Fruit fly (Drosophila melanogaster) whole organism, embryonic: ENCODE data around the gene CG33947.

ENCODE experiments used
- ATbp ChIP-seq: fragments of 200-800 bp; sonication (Bioruptor generic); optimal IDR thresholded peaks from 2 replicates; lab custom pipeline; 2017; ENCODE audit warnings: missing biosample characterization, mild to moderate bottlenecking, missing genetic modification characterization, missing genetic modification reagents
- CG10979 ChIP-seq: fragments of 200-800 bp; sonication (Bioruptor generic); optimal IDR thresholded peaks from 2 replicates; lab custom pipeline; 2018; ENCODE audit warnings: missing biosample characterization, mild to moderate bottlenecking, missing genetic modification characterization, moderate library complexity
- CG1233 ChIP-seq: fragments of 200-800 bp; sonication (Bioruptor generic); optimal IDR thresholded peaks from 4 replicates; lab custom pipeline; 2018; ENCODE audit warnings: missing biosample characterization, mild to moderate bottlenecking, missing genetic modification characterization
- CG15696 ChIP-seq: fragments of 200-800 bp; sonication (Bioruptor generic); optimal IDR thresholded peaks from 2 replicates; lab custom pipeline; 2019; ENCODE audit warnings: missing biosample characterization, mild to moderate bottlenecking, missing genetic modification characterization, moderate library complexity
- CG17359 ChIP-seq: fragments of 200-800 bp; sonication (Bioruptor generic); optimal IDR thresholded peaks from 3 replicates; lab custom pipeline; 2018; ENCODE audit warnings: missing biosample characterization, mild to moderate bottlenecking, missing genetic modification characterization, moderate library complexity
- CG17802 ChIP-seq: fragments of 200-800 bp; sonication (Bioruptor generic); optimal IDR thresholded peaks from 2 replicates; lab custom pipeline; 2018; ENCODE audit warnings: missing biosample characterization, mild to moderate bottlenecking, missing genetic modification characterization, moderate library complexity
- CG1792 ChIP-seq: fragments of 200-800 bp; sonication (Bioruptor generic); optimal IDR thresholded peaks from 2 replicates; lab custom pipeline; 2016; ENCODE audit warnings: missing biosample characterization, missing genetic modification characterization
- CG2678 ChIP-seq: fragments of 200-800 bp; sonication (Bioruptor generic); optimal IDR thresholded peaks from 3 replicates; lab custom pipeline; 2019; ENCODE audit warnings: missing biosample characterization, mild to moderate bottlenecking, missing genetic modification characterization, moderate library complexity
- CG32772 ChIP-seq: fragments of 200-800 bp; sonication (Bioruptor generic); IDR thresholded peaks from 2 replicates; pipeline ENCODE4 v1.3.6; 2022; ENCODE audit warnings: missing biosample characterization, missing genetic modification characterization
- CG34376 ChIP-seq: fragments of 200-800 bp; sonication (Bioruptor generic); optimal IDR thresholded peaks from 2 replicates; lab custom pipeline; 2018; ENCODE audit warnings: missing biosample characterization, mild to moderate bottlenecking, missing genetic modification characterization
- CG3726 ChIP-seq: fragments of 200-800 bp; sonication (Bioruptor generic); IDR thresholded peaks from 3 replicates; pipeline ENCODE4, ENCODE4 v1.3.6; 2022; ENCODE audit warnings: missing biosample characterization, missing genetic modification characterization
- CG3995 ChIP-seq: fragments of 200-800 bp; sonication (Bioruptor generic); optimal IDR thresholded peaks from 3 replicates; lab custom pipeline; 2016; ENCODE audit warnings: missing biosample characterization, missing genetic modification characterization
- CG42726 ChIP-seq: fragments of 200-800 bp; sonication (Bioruptor generic); IDR thresholded peaks from 2 replicates; pipeline ENCODE4 v1.3.6; 2022; ENCODE audit warnings: missing biosample characterization, missing genetic modification characterization; ENCODE audit not compliant: partially characterized antibody
- CG4424 ChIP-seq: fragments of 200-800 bp; sonication (Bioruptor generic); optimal IDR thresholded peaks from 3 replicates; lab custom pipeline; 2016; ENCODE audit warnings: missing biosample characterization, missing genetic modification characterization
- CG4730 ChIP-seq: fragments of 200-800 bp; sonication (Bioruptor generic); IDR thresholded peaks from 2 replicates; pipeline ENCODE4 v1.3.6; 2022; ENCODE audit warnings: missing biosample characterization, missing genetic modification characterization
- CG9876 ChIP-seq: fragments of 200-800 bp; sonication (Bioruptor generic); optimal IDR thresholded peaks from 2 replicates; lab custom pipeline; 2016; ENCODE audit warnings: missing biosample characterization, missing genetic modification characterization
- CG9932 ChIP-seq: fragments of 200-800 bp; sonication (Bioruptor generic); IDR thresholded peaks from 2 replicates; pipeline ENCODE4 v1.3.6; 2022; ENCODE audit warnings: missing biosample characterization, missing genetic modification characterization
- Dp ChIP-seq: fragments of 200-800 bp; sonication (Bioruptor generic); optimal IDR thresholded peaks from 2 replicates; lab custom pipeline; 2018; ENCODE audit warnings: missing biosample characterization, mild to moderate bottlenecking, missing genetic modification characterization, moderate library complexity
- Dref ChIP-seq: fragments of 200-800 bp; sonication (Bioruptor generic); IDR thresholded peaks from 2 replicates; pipeline ENCODE4 v1.3.6; 2022; ENCODE audit warnings: missing biosample characterization, missing genetic modification characterization
- E2f1 ChIP-seq: fragments of 200-800 bp; sonication (Bioruptor generic); IDR thresholded peaks from 2 replicates; pipeline ENCODE4 v1.3.6; 2022; ENCODE audit warnings: missing biosample characterization, missing genetic modification characterization
- Ets97D ChIP-seq: fragments of 200-800 bp; sonication (Bioruptor generic); optimal IDR thresholded peaks from 3 replicates; lab custom pipeline; 2016; ENCODE audit warnings: missing biosample characterization, missing genetic modification characterization
- H15 ChIP-seq: fragments of 200-800 bp; sonication (Bioruptor generic); IDR thresholded peaks from 3 replicates; pipeline ENCODE4 v1.3.6; 2022; ENCODE audit warnings: missing biosample characterization, missing genetic modification characterization
- Hr51 ChIP-seq, 2 experiments: fragments of 200-800 bp; sonication (Bioruptor generic); optimal IDR thresholded peaks; 2 replicates in 1 of 2; 3 replicates in 1 of 2; lab custom pipeline; 2016 to 2018; ENCODE audit warnings: missing biosample characterization in 2 of 2, missing genetic modification characterization in 2 of 2, mild to moderate bottlenecking in 1 of 2, moderate library complexity in 1 of 2
- MESR4 ChIP-seq: fragments of 200-800 bp; sonication (Bioruptor generic); optimal IDR thresholded peaks from 2 replicates; lab custom pipeline; 2018; ENCODE audit warnings: missing biosample characterization, mild to moderate bottlenecking, missing genetic modification characterization, moderate library complexity
- Mad ChIP-seq: fragments of 200-800 bp; sonication (Bioruptor generic); optimal IDR thresholded peaks from 2 replicates; lab custom pipeline; 2016; ENCODE audit warnings: missing biosample characterization, missing genetic modification characterization
- Med ChIP-seq: fragments of 200-800 bp; sonication (Bioruptor generic); peaks from one replicate; lab custom pipeline; 2016; ENCODE audit warnings: missing biosample characterization, missing genetic modification characterization, mild to moderate bottlenecking, inconsistent platforms, moderate library complexity
- Meics ChIP-seq: fragments of 200-800 bp; sonication (Bioruptor generic); optimal IDR thresholded peaks from 2 replicates; lab custom pipeline; 2017; ENCODE audit warnings: missing biosample characterization, mild to moderate bottlenecking, missing genetic modification characterization
- NFAT ChIP-seq: fragments of 200-800 bp; sonication (Bioruptor generic); IDR thresholded peaks from 2 replicates; pipeline ENCODE4 v1.3.6; 2022; ENCODE audit warnings: missing biosample characterization, missing genetic modification characterization
- Neu2 ChIP-seq: fragments of 200-800 bp; sonication (Bioruptor generic); optimal IDR thresholded peaks from 3 replicates; lab custom pipeline; 2016; ENCODE audit warnings: missing biosample characterization, missing genetic modification characterization, borderline replicate concordance
- Pdp1 ChIP-seq, 2 experiments: fragments of 200-800 bp; sonication (Bioruptor generic); optimal IDR thresholded peaks; 3 replicates each; lab custom pipeline; 2016; ENCODE audit warnings: missing biosample characterization in 2 of 2, missing genetic modification characterization in 2 of 2, mild to moderate bottlenecking in 1 of 2, moderate library complexity in 1 of 2
- Sox100B ChIP-seq: fragments of 200-800 bp; sonication (Bioruptor generic); optimal IDR thresholded peaks from 3 replicates; lab custom pipeline; 2018; ENCODE audit warnings: missing biosample characterization, mild to moderate bottlenecking, missing genetic modification characterization
- aop ChIP-seq: fragments of 200-800 bp; sonication (Bioruptor generic); IDR thresholded peaks from 2 replicates; pipeline ENCODE4 v1.3.6; 2022; ENCODE audit warnings: missing biosample characterization, missing genetic modification characterization
- ash1 ChIP-seq: fragments of 200-800 bp; sonication (Bioruptor generic); optimal IDR thresholded peaks from 2 replicates; lab custom pipeline; 2018; ENCODE audit warnings: missing biosample characterization, mild to moderate bottlenecking, missing genetic modification characterization
- eve ChIP-seq, 2 experiments: fragments of >200 bp; optimal IDR thresholded peaks; 2 replicates each; lab custom pipeline; 2017; ENCODE audit warnings: missing biosample characterization in 2 of 2, missing genetic modification characterization in 2 of 2
- exex ChIP-seq: fragments of 200-800 bp; sonication (Bioruptor generic); optimal IDR thresholded peaks from 4 replicates; lab custom pipeline; 2018; ENCODE audit warnings: missing biosample characterization, mild to moderate bottlenecking, missing genetic modification characterization, moderate library complexity
- fd102C ChIP-seq: fragments of 200-800 bp; sonication (Bioruptor generic); optimal IDR thresholded peaks from 2 replicates; lab custom pipeline; 2018; ENCODE audit warnings: missing biosample characterization, mild to moderate bottlenecking, missing genetic modification characterization, moderate library complexity
- ftz-f1 ChIP-seq: fragments of 200-800 bp; sonication (Bioruptor generic); optimal IDR thresholded peaks from 2 replicates; lab custom pipeline; 2016; ENCODE audit warnings: missing biosample characterization, missing genetic modification characterization
- gfzf ChIP-seq: fragments of 200-800 bp; sonication (Bioruptor generic); optimal IDR thresholded peaks from 2 replicates; lab custom pipeline; 2016; ENCODE audit warnings: missing biosample characterization, mild to moderate bottlenecking, missing genetic modification characterization, moderate library complexity
- grn ChIP-seq: fragments of 200-800 bp; sonication (Bioruptor generic); optimal IDR thresholded peaks from 3 replicates; lab custom pipeline; 2017; ENCODE audit warnings: missing biosample characterization, missing genetic modification characterization
- hkb ChIP-seq, 2 experiments: fragments of 200-800 bp in 1 of 2; fragments of >200 bp in 1 of 2; sonication (Bioruptor generic) in 1 of 2; IDR thresholded peaks in 1 of 2; optimal IDR thresholded peaks in 1 of 2; 2 replicates each; pipeline versions ENCODE4 v1.3.6 to Lab custom; 2017 to 2022; ENCODE audit warnings: missing biosample characterization in 1 of 2, missing genetic modification characterization in 1 of 2
- jing ChIP-seq: fragments of 200-800 bp; sonication (Bioruptor generic); optimal IDR thresholded peaks from 2 replicates; lab custom pipeline; 2018; ENCODE audit warnings: missing biosample characterization, mild to moderate bottlenecking, missing genetic modification characterization
- nom ChIP-seq: fragments of 200-800 bp; sonication (Bioruptor generic); optimal IDR thresholded peaks from 2 replicates; lab custom pipeline; 2017; ENCODE audit warnings: missing biosample characterization, missing genetic modification characterization, mild to moderate bottlenecking, moderate library complexity, missing genetic modification reagents
- odd ChIP-seq: fragments of 200-800 bp; sonication (Bioruptor generic); optimal IDR thresholded peaks from 2 replicates; lab custom pipeline; 2017; ENCODE audit warnings: missing biosample characterization, mild to moderate bottlenecking, missing genetic modification characterization
- otp ChIP-seq: fragments of 200-800 bp; sonication (Bioruptor generic); IDR thresholded peaks from 3 replicates; pipeline ENCODE4, ENCODE4 v1.3.6; 2022; ENCODE audit warnings: missing biosample characterization, missing genetic modification characterization
- pho ChIP-seq: fragments of 200-800 bp; sonication (Bioruptor generic); optimal IDR thresholded peaks from 2 replicates; lab custom pipeline; 2016; ENCODE audit warnings: missing biosample characterization, missing genetic modification characterization
- pita ChIP-seq: fragments of 200-800 bp; sonication (Bioruptor generic); optimal IDR thresholded peaks from 2 replicates; lab custom pipeline; 2017; ENCODE audit warnings: missing biosample characterization, mild to moderate bottlenecking, missing genetic modification characterization
- pzg ChIP-seq: fragments of 200-800 bp; sonication (Bioruptor generic); optimal IDR thresholded peaks from 3 replicates; lab custom pipeline; 2018; ENCODE audit warnings: missing biosample characterization, mild to moderate bottlenecking, missing genetic modification characterization, moderate library complexity
- sr ChIP-seq: fragments of 200-800 bp; sonication (Bioruptor generic); IDR thresholded peaks from 3 replicates; pipeline ENCODE4 v1.3.6; 2022; ENCODE audit warnings: missing biosample characterization, missing genetic modification characterization

The CG33947 gene

DNA sequence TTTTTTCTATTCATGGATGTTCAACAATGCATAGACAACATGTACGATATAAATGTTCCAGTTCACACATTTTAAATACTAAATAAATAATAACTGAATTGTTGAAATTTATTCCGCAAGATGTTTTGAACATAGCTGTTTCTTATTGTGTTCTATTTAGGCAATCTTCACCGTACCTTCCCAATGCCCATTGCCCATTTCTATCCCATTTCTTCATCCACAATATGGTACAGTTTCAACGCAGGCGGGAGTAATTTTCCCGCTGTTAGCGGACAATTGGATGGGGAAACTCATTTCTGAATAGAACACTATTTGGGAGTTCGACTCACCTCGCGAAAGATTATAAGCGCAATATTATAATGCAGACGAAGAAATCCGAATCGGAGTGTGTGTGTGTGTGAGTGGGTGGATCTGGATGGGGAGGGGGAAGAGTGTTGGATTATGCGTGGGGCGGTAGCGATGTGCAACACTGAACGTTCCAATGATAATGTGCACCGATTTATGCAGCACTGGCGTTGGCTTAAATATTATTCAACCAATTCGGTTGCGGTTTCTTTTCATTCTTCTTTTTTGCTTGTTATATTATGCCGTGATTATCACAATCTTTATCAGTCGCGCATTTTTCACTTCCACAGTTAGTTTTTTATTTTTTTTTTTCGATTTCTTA is 4.2 kb upstream of the CG33947 start (continued):
- TF ChIP-seq CG2678, result no peak
- TF ChIP-seq hkb (optimal IDR thresholded peaks at IDR 0.05; lab: Kevin White, UChicago), result no peak
- TF ChIP-seq hkb (GFP tag; IDR thresholded peaks at IDR 0.05; lab: Robert Waterston, UW), result 0 out of 2 replicates have a peak, but pooled peaks have one; percentile 11
- peak; percentile 2 for TF ChIP-seq Dp (GFP tag; lab: Kevin White, UChicago)
- no peak for TF ChIP-seq Neu2 (GFP tag; lab: Kevin White, UChicago)
- TF ChIP-seq CG10979 (tag; lab: Kevin White, UChicago), result peak; percentile 23
- no peak for TF ChIP-seq CG42726 (GFP tag; lab: Robert Waterston, UW)
- TF ChIP-seq pho, result peak; percentile 48
- TF ChIP-seq CG15696 (tag; lab: Kevin White, UChicago), result no peak
- no peak for TF ChIP-seq odd (GFP tag; lab: Kevin White, UChicago)
- TF ChIP-seq CG3995, result peak; percentile 28
- no peak for TF ChIP-seq CG3726
- TF ChIP-seq pita (GFP tag; lab: Kevin White, UChicago), result no peak
- peak; percentile 92 for TF ChIP-seq Med (GFP tag; lab: Kevin White, UChicago)
- TF ChIP-seq CG17359 (tag; lab: Kevin White, UChicago), result peak; percentile 30
- peak; percentile 41 for TF ChIP-seq pzg (GFP tag; lab: Kevin White, UChicago)
- no peak for TF ChIP-seq jing (GFP tag; lab: Kevin White, UChicago)
- peak; percentile 21 for TF ChIP-seq gfzf (GFP tag; lab: Kevin White, UChicago)
- TF ChIP-seq exex (tag; lab: Kevin White, UChicago), result no peak
- TF ChIP-seq CG1792 (GFP tag; lab: Kevin White, UChicago), result peak; percentile 36
- TF ChIP-seq Mad, result peak; percentile 45
- TF ChIP-seq ash1 (GFP tag; lab: Kevin White, UChicago), result peak; percentile 55
- peak; percentile 75 for TF ChIP-seq ftz-f1 (GFP tag; lab: Kevin White, UChicago)
- peak; percentile 14 for TF ChIP-seq Sox100B (GFP tag; lab: Kevin White, UChicago)
- no peak for TF ChIP-seq ATbp (GFP tag; lab: Kevin White, UChicago)
- peak in 1 of 2 experiments; percentile 58 for TF ChIP-seq eve (GFP tag; optimal IDR thresholded peaks at IDR 0.05; lab: Kevin White, UChicago)
- peak; percentile 51 for TF ChIP-seq CG4424
- TF ChIP-seq CG9876 (GFP tag; lab: Kevin White, UChicago), result peak; percentile 59
- TF ChIP-seq CG1233 (GFP tag; lab: Kevin White, UChicago), result peak; percentile 12
- TF ChIP-seq CG34376 (GFP tag; lab: Kevin White, UChicago), result no peak
- peak; percentile 37; the same call in 2 of the 3 replicates for TF ChIP-seq H15 (GFP tag; lab: Robert Waterston, UW)
- peak in 1 of 2 experiments; percentile 66 for TF ChIP-seq Hr51 (GFP tag; optimal IDR thresholded peaks at IDR 0.05; lab: Kevin White, UChicago)
- peak; percentile 96 for TF ChIP-seq sr (GFP tag; lab: Robert Waterston, UW)
- peak; percentile 41 for TF ChIP-seq Meics (GFP tag; lab: Kevin White, UChicago)
- no peak for TF ChIP-seq E2f1 (GFP tag; lab: Robert Waterston, UW)
- no peak for TF ChIP-seq fd102C (GFP tag; lab: Kevin White, UChicago)
- TF ChIP-seq CG32772 (GFP tag; lab: Robert Waterston, UW), result no peak
- TF ChIP-seq Ets97D, result peak; percentile 63
- peak; percentile 59 for TF ChIP-seq nom (GFP tag; lab: Kevin White, UChicago)
- no peak for TF ChIP-seq grn (GFP tag; lab: Kevin White, UChicago)
- TF ChIP-seq Pdp1 (GFP tag; optimal IDR thresholded peaks at IDR 0.05; lab: Kevin White, UChicago), result peak; percentile 37 to 98
- no peak for TF ChIP-seq aop (GFP tag; lab: Robert Waterston, UW)
- peak; percentile 12 for TF ChIP-seq CG17802 (tag; lab: Kevin White, UChicago)
- TF ChIP-seq CG4730 (GFP tag; lab: Robert Waterston, UW), result no peak
- no peak for TF ChIP-seq Dref (GFP tag; lab: Robert Waterston, UW)
- no peak; the same call in 2 of the 3 replicates for TF ChIP-seq otp
- no peak for TF ChIP-seq MESR4
- no peak; the same call in 1 of the 2 replicates for TF ChIP-seq NFAT (GFP tag; lab: Robert Waterston, UW)
- TF ChIP-seq CG9932, result peak; percentile 53
